Fruit fly (Drosophila melanogaster) whole organism, pupa: ENCODE measurements around the gene CG6051.

Experiments used
- CG32121 ChIP-seq: fragments of 200-800 bp; sonication (Bioruptor generic); IDR thresholded peaks from 2 replicates; pipeline ENCODE4 v1.3.6; 2022; ENCODE audit warnings: missing biosample characterization, missing genetic modification characterization
- CG4496 ChIP-seq: fragments of 200-800 bp; sonication (Bioruptor generic); IDR thresholded peaks from 3 replicates; pipeline ENCODE4 v1.3.6; 2022; ENCODE audit warnings: missing biosample characterization, missing genetic modification characterization
- CG8301 ChIP-seq: fragments of 200-800 bp; sonication (Bioruptor generic); optimal IDR thresholded peaks from 2 replicates; lab custom pipeline; 2018; ENCODE audit warnings: missing biosample characterization, mild to moderate bottlenecking, missing genetic modification characterization
- Ets98B ChIP-seq: fragments of 200-800 bp; sonication (Bioruptor generic); IDR thresholded peaks from 2 replicates; pipeline ENCODE4 v1.3.6; 2022; ENCODE audit warnings: missing biosample characterization, missing genetic modification characterization

DNA sequence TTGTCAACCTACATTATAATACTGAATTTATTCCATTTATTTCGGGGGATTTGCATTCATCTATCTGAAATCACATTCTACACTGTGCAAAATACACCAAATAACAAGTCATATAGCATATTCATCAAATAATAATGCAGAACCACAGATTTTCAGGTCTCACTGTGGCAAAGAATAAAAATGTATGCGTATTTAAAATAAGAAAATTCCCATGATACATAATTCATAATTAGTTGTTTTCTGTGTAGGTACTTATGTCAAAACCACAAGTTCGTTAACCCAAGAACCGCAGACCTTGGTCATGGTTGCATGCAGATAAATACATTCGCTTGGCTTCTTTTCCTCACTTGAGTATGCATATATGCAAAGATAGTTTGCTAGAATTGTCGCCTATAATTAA lies 58.6 kb downstream of the CG6051 start:
- TF ChIP-seq CG8301 (peak; percentile 31), Ets98B (no peak), CG4496 (GFP tag; lab: Robert Waterston, UW) (peak; percentile 80), CG32121 (peak; percentile 40; the same call in 1 of the 2 replicates)
